Worm (Caenorhabditis elegans): Measurements from ENCODE around the gene col-81.

DNA sequence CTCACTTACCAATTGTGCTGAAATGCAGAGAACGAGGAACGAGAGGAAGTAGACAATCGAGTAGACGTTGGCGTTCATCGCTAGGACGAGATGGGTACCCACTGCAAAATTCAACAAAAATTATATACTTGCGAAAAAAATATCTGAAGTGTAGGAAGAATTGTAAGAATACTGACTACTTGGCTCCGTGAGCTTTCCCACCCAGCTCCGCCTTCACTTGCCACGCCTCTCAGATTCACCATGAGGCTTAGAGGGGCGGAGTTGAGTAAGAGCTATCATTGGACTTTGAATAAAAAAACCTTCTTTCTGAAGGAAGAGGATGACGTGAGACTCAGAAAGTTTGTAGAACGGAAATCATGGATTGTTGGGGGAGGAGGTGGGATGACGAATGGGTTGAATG lies 16.7 kb upstream of the col-81 start, which contains the start of gene nlp-18:
- TF ChIP-seq F49E8.2 (tag; optimal IDR thresholded peaks at IDR 0.05; ENCODE audit: insufficient read depth), result no peak
- no peak for TF ChIP-seq repo-1 (tag; optimal IDR thresholded peaks at IDR 0.05)
- TF ChIP-seq lin-40 (tag; optimal IDR thresholded peaks at IDR 0.05), result no peak
- no peak for TF ChIP-seq let-607 (tag; optimal IDR thresholded peaks at IDR 0.05)
- no peak for TF ChIP-seq dpl-1 (GFP tag; optimal IDR thresholded peaks at IDR 0.05)
- TF ChIP-seq unc-62 (GFP tag; optimal IDR thresholded peaks at IDR 0.05), result no peak
